Worm (Caenorhabditis elegans) whole organism, young adult: ENCODE measurements around the gene F35D11.4.

ENCODE experiments used
- B0035.1 ChIP-seq: sonication (generic microtip); optimal IDR thresholded peaks from 2 replicates; lab custom pipeline; 2016; ENCODE audit warnings: missing genetic modification characterization, mild to moderate bottlenecking, missing compliant biosample characterization, missing genotype, missing genetic modification reagents
- ama-1 ChIP-seq, 3 experiments: fragments of 150-350 bp in 1 of 3; sonication (generic microtip) in 2 of 3; optimal IDR thresholded peaks; 2 replicates each; lab custom pipeline; 2014 to 2018; ENCODE audit warnings: missing biosample characterization in 2 of 3, missing genetic modification characterization in 2 of 3, missing genetic modification reagents in 2 of 3
- aptf-3 ChIP-seq: fragments of 200-800 bp; sonication (Bioruptor generic); IDR thresholded peaks from 2 replicates; pipeline ENCODE4 v1.3.6; 2022; ENCODE audit warnings: missing genetic modification characterization, missing compliant biosample characterization
- bed-2 ChIP-seq: fragments of 200-800 bp; sonication (Bioruptor generic); IDR thresholded peaks from 2 replicates; pipeline ENCODE4 v1.3.6; 2022; ENCODE audit warnings: missing genetic modification reagents, missing genetic modification characterization, missing compliant biosample characterization
- ceh-58 ChIP-seq: fragments of 200-800 bp; sonication (Bioruptor generic); IDR thresholded peaks from 2 replicates; pipeline ENCODE4 v1.3.6; 2022; ENCODE audit warnings: missing genetic modification characterization, missing compliant biosample characterization
- nhr-120 ChIP-seq: fragments of 200-800 bp; sonication (Bioruptor generic); IDR thresholded peaks from 2 replicates; pipeline ENCODE4 v1.3.6; 2022; ENCODE audit warnings: missing genetic modification characterization, missing compliant biosample characterization
- nhr-27 ChIP-seq: fragments of 200-800 bp; sonication (Bioruptor generic); optimal IDR thresholded peaks from 2 replicates; lab custom pipeline; 2018; ENCODE audit warnings: mild to moderate bottlenecking, missing genetic modification characterization, moderate library complexity, missing compliant biosample characterization
- sptf-2 ChIP-seq: fragments of 200-800 bp; sonication (Bioruptor generic); optimal IDR thresholded peaks from 2 replicates; lab custom pipeline; 2018; ENCODE audit warnings: mild to moderate bottlenecking, missing genetic modification characterization, missing compliant biosample characterization
- unc-62 ChIP-seq: fragments of 150-350 bp; optimal IDR thresholded peaks from 2 replicates; lab custom pipeline; 2014; ENCODE audit warnings: missing biosample characterization, missing genetic modification reagents, missing genetic modification characterization
- ztf-18 ChIP-seq: sonication (generic microtip); optimal IDR thresholded peaks from 2 replicates; lab custom pipeline; 2016; ENCODE audit warnings: missing genotype, mild to moderate bottlenecking, missing genetic modification characterization, missing compliant biosample characterization
- ztf-26 ChIP-seq: sonication (generic microtip); optimal IDR thresholded peaks from 2 replicates; lab custom pipeline; 2017; ENCODE audit warnings: missing genetic modification characterization, missing compliant biosample characterization

DNA sequence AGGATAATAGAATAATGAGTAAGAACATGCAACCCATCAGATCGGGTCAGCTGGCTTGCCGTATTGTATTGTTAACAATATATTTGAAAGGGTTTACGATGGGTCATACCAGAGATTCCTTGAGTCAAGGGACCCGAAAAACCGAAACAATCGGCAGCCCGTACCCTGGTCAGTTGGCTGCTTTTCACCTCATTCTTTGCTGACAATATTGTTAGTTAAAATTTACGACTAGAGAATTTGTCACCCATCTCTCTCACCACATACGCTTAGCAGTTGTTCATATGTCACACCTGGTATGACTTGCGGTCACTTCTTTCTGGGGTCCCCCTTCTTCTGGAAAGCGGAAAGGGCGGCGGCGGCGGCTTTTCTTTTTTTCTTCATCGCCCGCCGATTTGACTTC lies 22.1 kb upstream of the F35D11.4 start:
- TF ChIP-seq bed-2 (GFP tag; lab: Robert Waterston, UW) (no peak), nhr-120 (GFP tag; lab: Robert Waterston, UW) (no peak), ztf-18 (tag; lab: Kevin White, UChicago) (no peak), nhr-27 (tag; lab: Kevin White, UChicago) (no peak), sptf-2 (GFP tag; lab: Kevin White, UChicago) (no peak), ztf-26 (tag; lab: Kevin White, UChicago) (no peak), ceh-58 (no peak), unc-62 (GFP tag; lab: Kevin White, UChicago) (no peak), aptf-3 (GFP tag; lab: Robert Waterston, UW) (no peak), B0035.1 (tag; lab: Kevin White, UChicago) (no peak), ama-1 (optimal IDR thresholded peaks at IDR 0.05; lab: Kevin White, UChicago) (no peak), ama-1 (GFP tag; optimal IDR thresholded peaks at IDR 0.05; lab: Kevin White, UChicago) (no peak)
